Fruit fly (Drosophila melanogaster) whole organism, embryonic: ENCODE measurements around the gene KFase.

ENCODE experiments used
- Bteb2 ChIP-seq: fragments of 200-800 bp; sonication (Bioruptor generic); optimal IDR thresholded peaks from 2 replicates; lab custom pipeline; 2016; ENCODE audit warnings: missing biosample characterization, missing genetic modification characterization
- CG10462 ChIP-seq: fragments of 200-800 bp; sonication (Bioruptor generic); optimal IDR thresholded peaks from 2 replicates; lab custom pipeline; 2016; ENCODE audit warnings: missing biosample characterization, missing genetic modification characterization
- CG12219 ChIP-seq: fragments of 200-800 bp; sonication (Bioruptor generic); optimal IDR thresholded peaks from 3 replicates; lab custom pipeline; 2018; ENCODE audit warnings: missing biosample characterization, mild to moderate bottlenecking, missing genetic modification characterization
- CG12391 ChIP-seq: fragments of 200-800 bp; sonication (Bioruptor generic); optimal IDR thresholded peaks from 3 replicates; lab custom pipeline; 2018; ENCODE audit warnings: missing biosample characterization, mild to moderate bottlenecking, missing genetic modification characterization, moderate library complexity
- CG12942 ChIP-seq: fragments of 200-800 bp; sonication (Bioruptor generic); optimal IDR thresholded peaks from 3 replicates; lab custom pipeline; 2016; ENCODE audit warnings: missing biosample characterization, missing genetic modification characterization
- CG15479 ChIP-seq: fragments of 200-800 bp; sonication (Bioruptor generic); optimal IDR thresholded peaks from 3 replicates; lab custom pipeline; 2019; ENCODE audit warnings: missing biosample characterization, mild to moderate bottlenecking, missing genetic modification characterization, moderate library complexity
- CG15601 ChIP-seq: fragments of 200-800 bp; sonication (Bioruptor generic); optimal IDR thresholded peaks from 3 replicates; lab custom pipeline; 2019; ENCODE audit warnings: missing biosample characterization, mild to moderate bottlenecking, missing genetic modification characterization, moderate library complexity
- CG1603 ChIP-seq: fragments of 200-800 bp; sonication (Bioruptor generic); optimal IDR thresholded peaks from 2 replicates; lab custom pipeline; 2019; ENCODE audit warnings: missing biosample characterization, mild to moderate bottlenecking, missing genetic modification characterization, moderate library complexity
- CG17328 ChIP-seq: fragments of 200-800 bp; sonication (Bioruptor generic); IDR thresholded peaks from 2 replicates; pipeline ENCODE4 v1.3.6; 2022; ENCODE audit warnings: missing biosample characterization, missing genetic modification characterization
- CG1832 ChIP-seq: fragments of 200-800 bp; sonication (Bioruptor generic); optimal IDR thresholded peaks from 2 replicates; lab custom pipeline; 2017; ENCODE audit warnings: missing biosample characterization, mild to moderate bottlenecking, missing genetic modification characterization, inconsistent platforms
- CG3065 ChIP-seq: fragments of 200-800 bp; sonication (Bioruptor generic); optimal IDR thresholded peaks from 2 replicates; lab custom pipeline; 2016; ENCODE audit warnings: missing biosample characterization, missing genetic modification characterization
- CG33557 ChIP-seq: fragments of 200-800 bp; sonication (Bioruptor generic); optimal IDR thresholded peaks from 2 replicates; lab custom pipeline; 2019; ENCODE audit warnings: missing biosample characterization, mild to moderate bottlenecking, missing genetic modification characterization, moderate library complexity
- CG43689 ChIP-seq: fragments of 200-800 bp; sonication (Bioruptor generic); IDR thresholded peaks from 2 replicates; pipeline ENCODE4 v1.3.6; 2022; ENCODE audit warnings: missing biosample characterization, missing genetic modification characterization
- CG6854 ChIP-seq: fragments of 200-800 bp; sonication (Bioruptor generic); optimal IDR thresholded peaks from 3 replicates; lab custom pipeline; 2017; ENCODE audit warnings: missing biosample characterization, mild to moderate bottlenecking, missing genetic modification characterization
- CG7987 ChIP-seq: fragments of 200-800 bp; sonication (Bioruptor generic); optimal IDR thresholded peaks from 2 replicates; lab custom pipeline; 2018; ENCODE audit warnings: missing biosample characterization, mild to moderate bottlenecking, missing genetic modification characterization, moderate library complexity
- CG8089 ChIP-seq: fragments of 200-800 bp; sonication (Bioruptor generic); optimal IDR thresholded peaks from 3 replicates; lab custom pipeline; 2016; ENCODE audit warnings: missing biosample characterization, missing genetic modification characterization
- CG9609 ChIP-seq: fragments of 200-800 bp; sonication (Bioruptor generic); optimal IDR thresholded peaks from 3 replicates; lab custom pipeline; 2016; ENCODE audit warnings: missing biosample characterization, missing genetic modification characterization
- CTCF ChIP-seq: fragments of 200-800 bp; sonication (Bioruptor generic); optimal IDR thresholded peaks from 2 replicates; lab custom pipeline; 2017; ENCODE audit warnings: missing biosample characterization, mild to moderate bottlenecking, missing genetic modification characterization, moderate library complexity
- Camta ChIP-seq: fragments of 200-800 bp; sonication (Bioruptor generic); optimal IDR thresholded peaks from 2 replicates; lab custom pipeline; 2016; ENCODE audit warnings: missing biosample characterization, missing genetic modification characterization
- CrebB ChIP-seq: fragments of 200-800 bp; sonication (Bioruptor generic); optimal IDR thresholded peaks from 3 replicates; lab custom pipeline; 2018; ENCODE audit warnings: missing biosample characterization, mild to moderate bottlenecking, missing genetic modification characterization
- Dad ChIP-seq: fragments of 200-800 bp; sonication (Bioruptor generic); optimal IDR thresholded peaks from 3 replicates; lab custom pipeline; 2016; ENCODE audit warnings: missing biosample characterization, missing genetic modification characterization
- Fer1 ChIP-seq: fragments of 200-800 bp; sonication (Bioruptor generic); optimal IDR thresholded peaks from 2 replicates; lab custom pipeline; 2017; ENCODE audit warnings: missing biosample characterization, mild to moderate bottlenecking, missing genetic modification characterization
- HLH4C ChIP-seq: fragments of 200-800 bp; sonication (Bioruptor generic); IDR thresholded peaks from 3 replicates; pipeline ENCODE4 v1.3.6; 2022; ENCODE audit warnings: missing biosample characterization, missing genetic modification characterization; ENCODE audit not compliant: partially characterized antibody
- Hr51 ChIP-seq, 2 experiments: fragments of 200-800 bp; sonication (Bioruptor generic); optimal IDR thresholded peaks; 2 replicates in 1 of 2; 3 replicates in 1 of 2; lab custom pipeline; 2016 to 2018; ENCODE audit warnings: missing biosample characterization in 2 of 2, missing genetic modification characterization in 2 of 2, mild to moderate bottlenecking in 1 of 2, moderate library complexity in 1 of 2
- Lpt ChIP-seq: fragments of >200 bp; optimal IDR thresholded peaks from 2 replicates; lab custom pipeline; 2018; ENCODE audit warnings: missing biosample characterization, missing genetic modification characterization
- Mrtf ChIP-seq: fragments of 200-800 bp; sonication (Bioruptor generic); IDR thresholded peaks from 3 replicates; pipeline ENCODE4 v1.3.6; 2022; ENCODE audit warnings: missing biosample characterization, missing genetic modification characterization
- NfI ChIP-seq: fragments of 200-800 bp; sonication (Bioruptor generic); optimal IDR thresholded peaks from 3 replicates; lab custom pipeline; 2018; ENCODE audit warnings: missing biosample characterization, mild to moderate bottlenecking, missing genetic modification characterization, moderate library complexity
- Side ChIP-seq: fragments of 200-800 bp; sonication (Bioruptor generic); optimal IDR thresholded peaks from 2 replicates; lab custom pipeline; 2016; ENCODE audit warnings: missing biosample characterization, missing genetic modification characterization
- Ssrp ChIP-seq: fragments of 200-800 bp; sonication (Bioruptor generic); optimal IDR thresholded peaks from 2 replicates; lab custom pipeline; 2018; ENCODE audit warnings: missing biosample characterization, mild to moderate bottlenecking, missing genetic modification characterization, moderate library complexity
- Trl ChIP-seq, 3 experiments: fragments of >200 bp in 2 of 3; fragments of 200-800 bp in 1 of 3; sonication (Bioruptor generic) in 1 of 3; optimal IDR thresholded peaks; 2 replicates in 1 of 3; 3 replicates in 2 of 3; lab custom pipeline; 2016 to 2017; ENCODE audit warnings: missing biosample characterization in 1 of 3, missing genetic modification characterization in 1 of 3
- YL-1 ChIP-seq: fragments of 200-800 bp; sonication (Bioruptor generic); optimal IDR thresholded peaks from 3 replicates; lab custom pipeline; 2017; ENCODE audit warnings: missing biosample characterization, mild to moderate bottlenecking, missing genetic modification characterization
- aop ChIP-seq: fragments of 200-800 bp; sonication (Bioruptor generic); IDR thresholded peaks from 2 replicates; pipeline ENCODE4 v1.3.6; 2022; ENCODE audit warnings: missing biosample characterization, missing genetic modification characterization
- caup ChIP-seq: fragments of 200-800 bp; sonication (Bioruptor generic); optimal IDR thresholded peaks from 3 replicates; lab custom pipeline; 2017; ENCODE audit warnings: missing biosample characterization, mild to moderate bottlenecking, missing genetic modification characterization, moderate library complexity; ENCODE audit not compliant: severe bottlenecking
- cg ChIP-seq: fragments of 200-800 bp; sonication (Bioruptor generic); optimal IDR thresholded peaks from 3 replicates; lab custom pipeline; 2019; ENCODE audit warnings: missing biosample characterization, mild to moderate bottlenecking, missing genetic modification characterization, moderate library complexity
- chinmo ChIP-seq: fragments of 200-800 bp; sonication (Bioruptor generic); IDR thresholded peaks from 4 replicates; pipeline ENCODE4 v1.3.6; 2022; ENCODE audit warnings: missing biosample characterization, missing genetic modification characterization; ENCODE audit not compliant: partially characterized antibody
- chm ChIP-seq: fragments of 200-800 bp; sonication (Bioruptor generic); IDR thresholded peaks from 2 replicates; pipeline ENCODE4 v1.3.6; 2022; ENCODE audit warnings: missing biosample characterization, missing genetic modification characterization
- dm ChIP-seq: fragments of 200-800 bp; sonication (Bioruptor generic); optimal IDR thresholded peaks from 3 replicates; lab custom pipeline; 2016; ENCODE audit warnings: missing biosample characterization, missing genetic modification characterization
- exex ChIP-seq: fragments of 200-800 bp; sonication (Bioruptor generic); optimal IDR thresholded peaks from 4 replicates; lab custom pipeline; 2018; ENCODE audit warnings: missing biosample characterization, mild to moderate bottlenecking, missing genetic modification characterization, moderate library complexity
- fd64A ChIP-seq: fragments of 200-800 bp; sonication (Bioruptor generic); optimal IDR thresholded peaks from 3 replicates; lab custom pipeline; 2018; ENCODE audit warnings: missing biosample characterization, mild to moderate bottlenecking, missing genetic modification characterization
- fd96Cb ChIP-seq: fragments of 200-800 bp; sonication (Bioruptor generic); optimal IDR thresholded peaks from 2 replicates; lab custom pipeline; 2018; ENCODE audit warnings: missing biosample characterization, mild to moderate bottlenecking, missing genetic modification characterization, moderate library complexity
- ftz-f1 ChIP-seq: fragments of 200-800 bp; sonication (Bioruptor generic); optimal IDR thresholded peaks from 2 replicates; lab custom pipeline; 2016; ENCODE audit warnings: missing biosample characterization, missing genetic modification characterization
- insv ChIP-seq, 2 experiments: fragments of 200-800 bp; sonication (Bioruptor generic); optimal IDR thresholded peaks; 3 replicates each; lab custom pipeline; 2016 to 2018; ENCODE audit warnings: missing biosample characterization in 2 of 2, missing genetic modification characterization in 2 of 2
- nerfin-1 ChIP-seq: fragments of 200-800 bp; sonication (Bioruptor generic); optimal IDR thresholded peaks from 3 replicates; lab custom pipeline; 2019; ENCODE audit warnings: missing biosample characterization, mild to moderate bottlenecking, missing genetic modification characterization, moderate library complexity
- nerfin-2 ChIP-seq: fragments of 200-800 bp; sonication (Bioruptor generic); IDR thresholded peaks from 2 replicates; pipeline ENCODE4 v1.3.6; 2022; ENCODE audit warnings: missing biosample characterization, missing genetic modification characterization; ENCODE audit not compliant: partially characterized antibody
- oc ChIP-seq: fragments of 200-800 bp; sonication (Bioruptor generic); optimal IDR thresholded peaks from 2 replicates; lab custom pipeline; 2018; ENCODE audit warnings: missing biosample characterization, mild to moderate bottlenecking, missing genetic modification characterization, moderate library complexity
- sob ChIP-seq: fragments of 200-800 bp; sonication (Bioruptor generic); IDR thresholded peaks from 2 replicates; pipeline ENCODE4 v1.3.6; 2022; ENCODE audit warnings: missing biosample characterization, missing genetic modification characterization
- vvl ChIP-seq: fragments of 200-800 bp; sonication (Bioruptor generic); IDR thresholded peaks from 2 replicates; pipeline ENCODE4 v1.3.6; 2022; ENCODE audit warnings: missing biosample characterization, missing genetic modification characterization
- wek ChIP-seq: fragments of 200-800 bp; sonication (Bioruptor generic); optimal IDR thresholded peaks from 3 replicates; lab custom pipeline; 2018; ENCODE audit warnings: missing biosample characterization, mild to moderate bottlenecking, missing genetic modification characterization, moderate library complexity

The KFase gene

dm6 chr2L:6455032-6455954 lies 33.3 kb downstream of the KFase start, which contains the start of gene retm (continued):
- TF ChIP-seq Ssrp (tag; lab: Kevin White, UChicago) (peak; percentile 1), vvl (GFP tag; lab: Robert Waterston, UW) (peak; percentile 42; the same call in 1 of the 2 replicates), nerfin-1 (tag; lab: Kevin White, UChicago) (peak; percentile 48), CG15601 (tag; lab: Kevin White, UChicago) (peak; percentile 91), CG1832 (GFP tag; lab: Kevin White, UChicago) (peak; percentile 79), CG15479 (GFP tag; lab: Kevin White, UChicago) (peak; percentile 91), Bteb2 (no peak), caup (GFP tag; lab: Kevin White, UChicago) (no peak), Dad (GFP tag; lab: Kevin White, UChicago) (no peak), CrebB (tag; lab: Kevin White, UChicago) (peak; percentile 14), CG33557 (no peak), oc (tag; lab: Kevin White, UChicago) (peak; percentile 37), chinmo (GFP tag; lab: Robert Waterston, UW) (peak; percentile 96), CG1603 (peak; percentile 10), fd96Cb (tag; lab: Kevin White, UChicago) (no peak), exex (peak; percentile 15), HLH4C (GFP tag; lab: Robert Waterston, UW) (no peak), CG43689 (GFP tag; lab: Robert Waterston, UW) (no peak), CG3065 (GFP tag; lab: Kevin White, UChicago) (peak; percentile 43), wek (peak; percentile 59), CG7987 (peak; percentile 30), dm (GFP tag; lab: Kevin White, UChicago) (no peak), cg (GFP tag; lab: Kevin White, UChicago) (peak; percentile 90), CG10462 (GFP tag; lab: Kevin White, UChicago) (no peak), CG8089 (no peak), Camta (GFP tag; lab: Kevin White, UChicago) (no peak), CG6854 (GFP tag; lab: Kevin White, UChicago) (no peak), CG17328 (GFP tag; lab: Robert Waterston, UW) (no peak), fd64A (peak; percentile 19), CTCF (GFP tag; lab: Kevin White, UChicago) (no peak), YL-1 (GFP tag; lab: Kevin White, UChicago) (peak; percentile 57), ftz-f1 (GFP tag; lab: Kevin White, UChicago) (peak; percentile 92), CG9609 (no peak), CG12942 (no peak), CG12391 (tag; lab: Kevin White, UChicago) (peak; percentile 8), Lpt (no peak), sob (GFP tag; lab: Robert Waterston, UW) (peak; percentile 30; the same call in 1 of the 2 replicates), Trl (optimal IDR thresholded peaks at IDR 0.05; lab: Kevin White, UChicago) (peak in 1 of 2 experiments; percentile 12), Trl (GFP tag; optimal IDR thresholded peaks at IDR 0.05; lab: Kevin White, UChicago) (no peak), chm (GFP tag; lab: Robert Waterston, UW) (no peak), aop (GFP tag; lab: Robert Waterston, UW) (no peak), insv (GFP tag; optimal IDR thresholded peaks at IDR 0.05; lab: Kevin White, UChicago) (peak in 1 of 2 experiments; percentile 24), NfI (GFP tag; lab: Kevin White, UChicago) (peak; percentile 9), Mrtf (GFP tag; lab: Robert Waterston, UW) (no peak), CG12219 (peak; percentile 37), Side (GFP tag; lab: Kevin White, UChicago) (no peak), Hr51 (GFP tag; optimal IDR thresholded peaks at IDR 0.05; lab: Kevin White, UChicago) (no peak), nerfin-2 (GFP tag; lab: Robert Waterston, UW) (no peak), Fer1 (GFP tag; lab: Kevin White, UChicago) (peak; percentile 17)
